Worm (Caenorhabditis elegans) whole organism, L4/young adult: Measurements from ENCODE around the gene M163.8.

Source experiments
- W03F9.2 ChIP-seq: fragments of 150-350 bp; optimal IDR thresholded peaks from 2 replicates; lab custom pipeline; 2014; ENCODE audit warnings: missing biosample characterization, missing genetic modification characterization
- dao-5 ChIP-seq: sonication (generic microtip); optimal IDR thresholded peaks from 2 replicates; lab custom pipeline; 2016; ENCODE audit warnings: missing genotype, missing genetic modification characterization, moderate library complexity, missing compliant biosample characterization
- him-1 ChIP-seq: sonication (generic microtip); optimal IDR thresholded peaks from 2 replicates; lab custom pipeline; 2016; ENCODE audit warnings: missing genotype, missing genetic modification reagents, missing genetic modification characterization, missing compliant biosample characterization

ce11 chrX:14486503-14486902, 1.6 kb downstream of the M163.8 start:
- TF ChIP-seq him-1 (tag; lab: Kevin White, UChicago) (no peak), dao-5 (tag; lab: Kevin White, UChicago) (no peak), W03F9.2 (tag; lab: Kevin White, UChicago) (no peak)
